Fruit fly (Drosophila melanogaster) whole organism, embryonic: ENCODE results near the gene CG4438.

ENCODE experiments used
- CG11093 ChIP-seq: fragments of 200-800 bp; sonication (Bioruptor generic); IDR thresholded peaks from 3 replicates; pipeline ENCODE4 v1.3.6; 2022; ENCODE audit warnings: missing biosample characterization, missing genetic modification characterization
- CG12744 ChIP-seq: fragments of 200-800 bp; sonication (Bioruptor generic); optimal IDR thresholded peaks from 2 replicates; lab custom pipeline; 2016; ENCODE audit warnings: missing biosample characterization, missing genetic modification characterization
- CG14014 ChIP-seq: fragments of 200-800 bp; sonication (Bioruptor generic); IDR thresholded peaks from 2 replicates; pipeline ENCODE4 v1.3.6; 2022; ENCODE audit warnings: missing biosample characterization, missing genetic modification characterization
- CG14050 ChIP-seq: fragments of 200-800 bp; sonication (Bioruptor generic); IDR thresholded peaks from 3 replicates; pipeline ENCODE4 v1.3.6; 2022; ENCODE audit warnings: missing biosample characterization, missing genetic modification characterization
- CG14965 ChIP-seq: fragments of 200-800 bp; sonication (Bioruptor generic); optimal IDR thresholded peaks from 2 replicates; lab custom pipeline; 2016; ENCODE audit warnings: missing biosample characterization, missing genetic modification characterization, borderline replicate concordance
- CG17328 ChIP-seq: fragments of 200-800 bp; sonication (Bioruptor generic); IDR thresholded peaks from 2 replicates; pipeline ENCODE4 v1.3.6; 2022; ENCODE audit warnings: missing biosample characterization, missing genetic modification characterization
- CG17361 ChIP-seq: fragments of 200-800 bp; sonication (Bioruptor generic); IDR thresholded peaks from 3 replicates; pipeline ENCODE4 v1.3.6; 2022; ENCODE audit warnings: missing biosample characterization, missing genetic modification characterization
- CG17829 ChIP-seq: fragments of 200-800 bp; optimal IDR thresholded peaks from 2 replicates; lab custom pipeline; 2019; ENCODE audit warnings: missing biosample characterization, mild to moderate bottlenecking, missing genetic modification characterization, moderate library complexity
- CG18476 ChIP-seq: fragments of 200-800 bp; sonication (Bioruptor generic); optimal IDR thresholded peaks from 2 replicates; lab custom pipeline; 2016; ENCODE audit warnings: missing biosample characterization, mild to moderate bottlenecking, missing genetic modification characterization
- CG2202 ChIP-seq: fragments of 200-800 bp; sonication (Bioruptor generic); optimal IDR thresholded peaks from 2 replicates; lab custom pipeline; 2018; ENCODE audit warnings: missing biosample characterization, mild to moderate bottlenecking, missing genetic modification characterization
- CG30431 ChIP-seq: fragments of 200-800 bp; sonication (Bioruptor generic); optimal IDR thresholded peaks from 2 replicates; lab custom pipeline; 2017; ENCODE audit warnings: missing biosample characterization, missing genetic modification characterization
- CG31365 ChIP-seq: fragments of 200-800 bp; sonication (Bioruptor generic); optimal IDR thresholded peaks from 2 replicates; lab custom pipeline; 2018; ENCODE audit warnings: missing biosample characterization, mild to moderate bottlenecking, missing genetic modification characterization
- CG34376 ChIP-seq: fragments of 200-800 bp; sonication (Bioruptor generic); optimal IDR thresholded peaks from 2 replicates; lab custom pipeline; 2018; ENCODE audit warnings: missing biosample characterization, mild to moderate bottlenecking, missing genetic modification characterization
- CG6683 ChIP-seq: fragments of 200-800 bp; sonication (Bioruptor generic); optimal IDR thresholded peaks from 2 replicates; lab custom pipeline; 2017; ENCODE audit warnings: missing biosample characterization, mild to moderate bottlenecking, missing genetic modification characterization, missing genetic modification reagents
- CG7556 ChIP-seq: fragments of 200-800 bp; sonication (Bioruptor generic); optimal IDR thresholded peaks from 2 replicates; lab custom pipeline; 2017; ENCODE audit warnings: missing biosample characterization, mild to moderate bottlenecking, missing genetic modification characterization
- CG8089 ChIP-seq: fragments of 200-800 bp; sonication (Bioruptor generic); optimal IDR thresholded peaks from 3 replicates; lab custom pipeline; 2016; ENCODE audit warnings: missing biosample characterization, missing genetic modification characterization
- CG8765 ChIP-seq: fragments of 200-800 bp; sonication (Bioruptor generic); IDR thresholded peaks from 2 replicates; pipeline ENCODE4 v1.3.6; 2022; ENCODE audit warnings: missing biosample characterization, missing genetic modification characterization
- D19A ChIP-seq: fragments of 200-800 bp; optimal IDR thresholded peaks from 3 replicates; lab custom pipeline; 2019; ENCODE audit warnings: missing biosample characterization, mild to moderate bottlenecking, missing genetic modification characterization, moderate library complexity
- Dad ChIP-seq: fragments of 200-800 bp; sonication (Bioruptor generic); optimal IDR thresholded peaks from 3 replicates; lab custom pipeline; 2016; ENCODE audit warnings: missing biosample characterization, missing genetic modification characterization
- Dek ChIP-seq: fragments of 200-800 bp; sonication (Bioruptor generic); optimal IDR thresholded peaks from 3 replicates; lab custom pipeline; 2019; ENCODE audit warnings: missing biosample characterization, mild to moderate bottlenecking, missing genetic modification characterization, moderate library complexity
- Drgx ChIP-seq: fragments of 200-800 bp; sonication (Bioruptor generic); IDR thresholded peaks from 2 replicates; pipeline ENCODE4 v1.3.6; 2022; ENCODE audit warnings: missing biosample characterization, missing genetic modification characterization
- Elba2 ChIP-seq: fragments of 200-800 bp; sonication (Bioruptor generic); optimal IDR thresholded peaks from 3 replicates; lab custom pipeline; 2016; ENCODE audit warnings: missing biosample characterization, missing genetic modification characterization
- Ets65A ChIP-seq: fragments of 200-800 bp; sonication (Bioruptor generic); peaks from one replicate; lab custom pipeline; 2016; ENCODE audit warnings: missing biosample characterization, missing genetic modification characterization
- HLH4C ChIP-seq: fragments of 200-800 bp; sonication (Bioruptor generic); IDR thresholded peaks from 3 replicates; pipeline ENCODE4 v1.3.6; 2022; ENCODE audit warnings: missing biosample characterization, missing genetic modification characterization; ENCODE audit not compliant: partially characterized antibody
- HLHmδ ChIP-seq: fragments of 200-800 bp; sonication (Bioruptor generic); optimal IDR thresholded peaks from 2 replicates; lab custom pipeline; 2018; ENCODE audit warnings: missing biosample characterization, mild to moderate bottlenecking, missing genetic modification characterization, moderate library complexity
- HmgD ChIP-seq: fragments of 200-800 bp; sonication (Bioruptor generic); optimal IDR thresholded peaks from 3 replicates; lab custom pipeline; 2016; ENCODE audit warnings: missing biosample characterization, missing genetic modification characterization
- Max ChIP-seq: fragments of 200-800 bp; sonication (Bioruptor generic); optimal IDR thresholded peaks from 2 replicates; lab custom pipeline; 2016; ENCODE audit warnings: missing biosample characterization, mild to moderate bottlenecking, missing genetic modification characterization
- Myb ChIP-seq: fragments of 200-800 bp; sonication (Bioruptor generic); optimal IDR thresholded peaks from 2 replicates; lab custom pipeline; 2016; ENCODE audit warnings: missing biosample characterization, missing genetic modification characterization
- NC2α ChIP-seq: fragments of 200-800 bp; sonication (Bioruptor generic); optimal IDR thresholded peaks from 2 replicates; lab custom pipeline; 2016; ENCODE audit warnings: missing biosample characterization, missing genetic modification characterization
- Oli ChIP-seq: fragments of 200-800 bp; sonication (Bioruptor generic); optimal IDR thresholded peaks from 2 replicates; lab custom pipeline; 2018; ENCODE audit warnings: missing biosample characterization, mild to moderate bottlenecking, missing genetic modification characterization, moderate library complexity
- Rfx ChIP-seq: fragments of 200-800 bp; sonication (Bioruptor generic); IDR thresholded peaks from 2 replicates; pipeline ENCODE4 v1.3.6; 2022; ENCODE audit warnings: missing biosample characterization, missing genetic modification characterization
- ase ChIP-seq: fragments of 200-800 bp; sonication (Bioruptor generic); IDR thresholded peaks from 3 replicates; pipeline ENCODE4 v1.3.6; 2022; ENCODE audit warnings: missing biosample characterization, missing genetic modification characterization
- btn ChIP-seq: fragments of 200-800 bp; sonication (Bioruptor generic); optimal IDR thresholded peaks from 2 replicates; lab custom pipeline; 2016; ENCODE audit warnings: missing biosample characterization, missing genetic modification characterization
- cas ChIP-seq: fragments of 200-800 bp; sonication (Bioruptor generic); IDR thresholded peaks from 2 replicates; pipeline ENCODE4 v1.3.6; 2022; ENCODE audit warnings: missing biosample characterization, missing genetic modification characterization
- corto ChIP-seq: fragments of 200-800 bp; sonication (Bioruptor generic); optimal IDR thresholded peaks from 2 replicates; lab custom pipeline; 2016; ENCODE audit warnings: missing biosample characterization, mild to moderate bottlenecking, missing genetic modification characterization, moderate library complexity
- danr ChIP-seq: fragments of 200-800 bp; sonication (Bioruptor generic); IDR thresholded peaks from 2 replicates; pipeline ENCODE4 v1.3.6; 2022; ENCODE audit warnings: missing biosample characterization, missing genetic modification characterization
- dm ChIP-seq: fragments of 200-800 bp; sonication (Bioruptor generic); optimal IDR thresholded peaks from 3 replicates; lab custom pipeline; 2016; ENCODE audit warnings: missing biosample characterization, missing genetic modification characterization
- ewg ChIP-seq: fragments of 200-800 bp; sonication (Bioruptor generic); optimal IDR thresholded peaks from 3 replicates; lab custom pipeline; 2017; ENCODE audit warnings: mild to moderate bottlenecking, missing biosample characterization, missing genetic modification reagents, missing genetic modification characterization
- exex ChIP-seq: fragments of 200-800 bp; sonication (Bioruptor generic); optimal IDR thresholded peaks from 4 replicates; lab custom pipeline; 2018; ENCODE audit warnings: missing biosample characterization, mild to moderate bottlenecking, missing genetic modification characterization, moderate library complexity
- kah ChIP-seq: fragments of 200-800 bp; sonication (Bioruptor generic); optimal IDR thresholded peaks from 2 replicates; lab custom pipeline; 2018; ENCODE audit warnings: missing biosample characterization, mild to moderate bottlenecking, missing genetic modification characterization
- mld ChIP-seq: fragments of 200-800 bp; sonication (Bioruptor generic); IDR thresholded peaks from 3 replicates; pipeline ENCODE4 v1.3.6; 2022; ENCODE audit warnings: missing biosample characterization, missing genetic modification characterization; ENCODE audit not compliant: partially characterized antibody
- oc ChIP-seq: fragments of 200-800 bp; sonication (Bioruptor generic); optimal IDR thresholded peaks from 2 replicates; lab custom pipeline; 2018; ENCODE audit warnings: missing biosample characterization, mild to moderate bottlenecking, missing genetic modification characterization, moderate library complexity
- org-1 ChIP-seq: fragments of 200-800 bp; sonication (Bioruptor generic); optimal IDR thresholded peaks from 2 replicates; lab custom pipeline; 2017; ENCODE audit warnings: missing biosample characterization, missing genetic modification characterization
- peb ChIP-seq: fragments of 200-800 bp; sonication (Bioruptor generic); IDR thresholded peaks from 2 replicates; pipeline ENCODE4 v1.3.6; 2022; ENCODE audit warnings: missing biosample characterization, missing genetic modification characterization
- pita ChIP-seq: fragments of 200-800 bp; sonication (Bioruptor generic); optimal IDR thresholded peaks from 2 replicates; lab custom pipeline; 2017; ENCODE audit warnings: missing biosample characterization, mild to moderate bottlenecking, missing genetic modification characterization
- pnt ChIP-seq: fragments of 200-800 bp; sonication (Bioruptor generic); optimal IDR thresholded peaks from 3 replicates; lab custom pipeline; 2016; ENCODE audit warnings: missing biosample characterization, missing genetic modification characterization
- shn ChIP-seq: fragments of 200-800 bp; sonication (Bioruptor generic); optimal IDR thresholded peaks from 3 replicates; lab custom pipeline; 2016; ENCODE audit warnings: missing biosample characterization, missing genetic modification characterization
- tin ChIP-seq: fragments of 200-800 bp; sonication (Bioruptor generic); optimal IDR thresholded peaks from 3 replicates; lab custom pipeline; 2016; ENCODE audit warnings: missing biosample characterization, missing genetic modification characterization
- tio ChIP-seq: fragments of 200-800 bp; sonication (Bioruptor generic); optimal IDR thresholded peaks from 2 replicates; lab custom pipeline; 2017; ENCODE audit warnings: missing biosample characterization, missing genetic modification characterization, inconsistent platforms
- tx ChIP-seq: fragments of 200-800 bp; sonication (Bioruptor generic); optimal IDR thresholded peaks from 2 replicates; lab custom pipeline; 2016; ENCODE audit warnings: missing biosample characterization, missing genetic modification characterization
- vnd ChIP-seq: fragments of 200-800 bp; sonication (Bioruptor generic); IDR thresholded peaks from 3 replicates; pipeline ENCODE4 v1.3.6; 2022; ENCODE audit warnings: missing biosample characterization, missing genetic modification characterization; ENCODE audit not compliant: partially characterized antibody

Gene CG4438

dm6 chr2L:9430992-9431602, 33.3 kb upstream of the CG4438 start, which contains the start of the genes FucTB and scat (continued):
- TF ChIP-seq Drgx (GFP tag; lab: Robert Waterston, UW) (peak; percentile 56), Myb (peak; percentile 70), CG14050 (peak; percentile 64; the same call in 2 of the 3 replicates), CG31365 (tag; lab: Kevin White, UChicago) (no peak), D19A (no peak), corto (GFP tag; lab: Kevin White, UChicago) (peak; percentile 39), Dek (peak; percentile 89), tin (GFP tag; lab: Kevin White, UChicago) (peak; percentile 92), kah (GFP tag; lab: Kevin White, UChicago) (peak; percentile 50), CG8089 (peak; percentile 15), CG17361 (peak; percentile 98), CG30431 (GFP tag; lab: Kevin White, UChicago) (peak; percentile 92), HLH4C (GFP tag; lab: Robert Waterston, UW) (peak; percentile 61; the same call in 2 of the 3 replicates), danr (GFP tag; lab: Robert Waterston, UW) (peak; percentile 78), Max (GFP tag; lab: Kevin White, UChicago) (peak; percentile 65), tx (GFP tag; lab: Kevin White, UChicago) (peak; percentile 66), ase (GFP tag; lab: Robert Waterston, UW) (peak; percentile 82), NC2α (GFP tag; lab: Kevin White, UChicago) (no peak), mld (GFP tag; lab: Robert Waterston, UW) (no peak), tio (peak; percentile 91), vnd (GFP tag; lab: Robert Waterston, UW) (peak; percentile 49; the same call in 1 of the 3 replicates), oc (tag; lab: Kevin White, UChicago) (peak; percentile 60), peb (GFP tag; lab: Robert Waterston, UW) (peak; percentile 73), cas (GFP tag; lab: Robert Waterston, UW) (peak; percentile 62), CG11093 (GFP tag; lab: Robert Waterston, UW) (peak; percentile 90), Elba2 (GFP tag; lab: Kevin White, UChicago) (peak; percentile 68), pita (no peak), CG7556 (peak; percentile 94), Rfx (GFP tag; lab: Robert Waterston, UW) (peak; percentile 94), CG12744 (GFP tag; lab: Kevin White, UChicago) (peak; percentile 6), CG14014 (GFP tag; lab: Robert Waterston, UW) (peak; percentile 84), btn (GFP tag; lab: Kevin White, UChicago) (no peak), Dad (GFP tag; lab: Kevin White, UChicago) (peak; percentile 62), CG17829 (tag; lab: Kevin White, UChicago) (peak; percentile 95), CG6683 (GFP tag; lab: Kevin White, UChicago) (peak; percentile 83), CG17328 (GFP tag; lab: Robert Waterston, UW) (peak; percentile 86), pnt (peak; percentile 68), HLHmδ (GFP tag; lab: Kevin White, UChicago) (no peak), Ets65A (GFP tag; lab: Kevin White, UChicago) (peak; percentile 99), exex (tag; lab: Kevin White, UChicago) (peak; percentile 63), shn (GFP tag; lab: Kevin White, UChicago) (peak; percentile 54), CG2202 (peak; percentile 72), CG34376 (GFP tag; lab: Kevin White, UChicago) (peak; percentile 39), dm (GFP tag; lab: Kevin White, UChicago) (peak; percentile 43), org-1 (GFP tag; lab: Kevin White, UChicago) (peak; percentile 67), CG8765 (GFP tag; lab: Robert Waterston, UW) (peak; percentile 90), CG18476 (GFP tag; lab: Kevin White, UChicago) (peak; percentile 82), HmgD (no peak), Oli (tag; lab: Kevin White, UChicago) (peak; percentile 88), CG14965 (GFP tag; lab: Kevin White, UChicago) (no peak), ewg (peak; percentile 88)
